Fruit fly (Drosophila melanogaster) whole organism, wandering third instar larva: ENCODE measurements around the gene CG45060.

Source experiments
- Abd-B ChIP-seq: fragments of >200 bp; optimal IDR thresholded peaks from 2 replicates; lab custom pipeline; 2017; ENCODE audit warnings: missing biosample characterization, missing genetic modification characterization
- CG32264 ChIP-seq: fragments of 200-800 bp; sonication (Bioruptor generic); optimal IDR thresholded peaks from 2 replicates; lab custom pipeline; 2016; ENCODE audit warnings: missing biosample characterization, missing genetic modification characterization
- CG9705 ChIP-seq: fragments of 200-800 bp; sonication (Bioruptor generic); optimal IDR thresholded peaks from 2 replicates; lab custom pipeline; 2018; ENCODE audit warnings: missing biosample characterization, mild to moderate bottlenecking, missing genetic modification characterization
- CrebA ChIP-seq: fragments of 200-800 bp; sonication (Bioruptor generic); optimal IDR thresholded peaks from 2 replicates; lab custom pipeline; 2016; ENCODE audit warnings: missing biosample characterization, mild to moderate bottlenecking, missing genetic modification characterization, borderline replicate concordance
- Dfd ChIP-seq: fragments of >200 bp; optimal IDR thresholded peaks from 2 replicates; lab custom pipeline; 2017; ENCODE audit warnings: missing biosample characterization, missing genetic modification characterization
- Dif ChIP-seq: fragments of 200-275, 200-300 bp; sonication (Bioruptor generic); optimal IDR thresholded peaks from 2 replicates; lab custom pipeline; 2018; ENCODE audit warnings: missing biosample characterization, missing genetic modification characterization; ENCODE audit not compliant: partially characterized antibody
- GATAd ChIP-seq: sonication (Bioruptor generic); optimal IDR thresholded peaks from 2 replicates; lab custom pipeline; 2016; ENCODE audit warnings: missing biosample characterization, missing genetic modification characterization
- HLH106 ChIP-seq: fragments of 200-800 bp; optimal IDR thresholded peaks from 3 replicates; lab custom pipeline; 2019; ENCODE audit warnings: missing biosample characterization, mild to moderate bottlenecking, missing genetic modification characterization, moderate library complexity
- Hnf4 ChIP-seq: fragments of 200-800 bp; sonication (Bioruptor generic); optimal IDR thresholded peaks from 2 replicates; lab custom pipeline; 2016; ENCODE audit warnings: missing biosample characterization, mild to moderate bottlenecking, missing genetic modification characterization
- Hr78 ChIP-seq: fragments of >200 bp; optimal IDR thresholded peaks from 2 replicates; lab custom pipeline; 2017; ENCODE audit warnings: missing biosample characterization, missing genetic modification characterization
- Hr83 ChIP-seq: fragments of 200-300 bp; sonication (Bioruptor generic); optimal IDR thresholded peaks from 2 replicates; lab custom pipeline; 2016; ENCODE audit warnings: missing biosample characterization, mild to moderate bottlenecking, missing genetic modification characterization, moderate library complexity; ENCODE audit not compliant: poor library complexity, severe bottlenecking
- Jra ChIP-seq: sonication (Bioruptor generic); optimal IDR thresholded peaks from 2 replicates; lab custom pipeline; 2016; ENCODE audit warnings: missing biosample characterization, missing genetic modification characterization
- Mio ChIP-seq: sonication (Bioruptor generic); optimal IDR thresholded peaks from 2 replicates; lab custom pipeline; 2016; ENCODE audit warnings: missing biosample characterization, missing genetic modification characterization
- Myc ChIP-seq: fragments of >200 bp; optimal IDR thresholded peaks from 2 replicates; lab custom pipeline; 2017
- N ChIP-seq: fragments of >200 bp; optimal IDR thresholded peaks from 2 replicates; lab custom pipeline; 2018; ENCODE audit warnings: missing biosample characterization, missing external identifiers, missing genetic modification characterization
- OdsH ChIP-seq: fragments of 200-800 bp; sonication (Bioruptor generic); optimal IDR thresholded peaks from 2 replicates; lab custom pipeline; 2016; ENCODE audit warnings: missing biosample characterization, mild to moderate bottlenecking, missing genetic modification characterization
- Rel ChIP-seq, 2 experiments: fragments of 200-800 bp; sonication (Bioruptor generic) in 1 of 2; optimal IDR thresholded peaks; 2 replicates in 1 of 2; 3 replicates in 1 of 2; lab custom pipeline; 2016 to 2019; ENCODE audit warnings: mild to moderate bottlenecking in 2 of 2, missing biosample characterization in 2 of 2, missing genetic modification characterization in 2 of 2, moderate library complexity in 1 of 2
- Sp1 ChIP-seq: fragments of 200-800 bp; sonication (Bioruptor generic); optimal IDR thresholded peaks from 3 replicates; lab custom pipeline; 2019; ENCODE audit warnings: missing biosample characterization, mild to moderate bottlenecking, missing genetic modification characterization, moderate library complexity
- Vsx2 ChIP-seq: fragments of 200-300, 225-300 bp; sonication (Bioruptor generic); optimal IDR thresholded peaks from 2 replicates; lab custom pipeline; 2018; ENCODE audit warnings: missing biosample characterization, missing genetic modification characterization; ENCODE audit not compliant: partially characterized antibody
- br ChIP-seq: fragments of 200-800 bp; sonication (Bioruptor generic); optimal IDR thresholded peaks from 2 replicates; lab custom pipeline; 2016; ENCODE audit warnings: missing biosample characterization, missing genetic modification characterization
- brk ChIP-seq: fragments of 200-800 bp; sonication (Bioruptor generic); optimal IDR thresholded peaks from 2 replicates; lab custom pipeline; 2016; ENCODE audit warnings: missing biosample characterization, mild to moderate bottlenecking, missing genetic modification characterization
- dl ChIP-seq, 2 experiments: fragments of 175-275, 200-275 bp in 1 of 2; fragments of 200-275 bp in 1 of 2; sonication (Bioruptor generic); optimal IDR thresholded peaks; lab custom pipeline; 2018; ENCODE audit warnings: mild to moderate bottlenecking in 2 of 2, missing biosample characterization in 2 of 2, missing genetic modification characterization in 2 of 2, moderate library complexity in 2 of 2; ENCODE audit not compliant: partially characterized antibody in 2 of 2, insufficient read depth in 1 of 2
- dmrt93B ChIP-seq: fragments of 200-800 bp; sonication (Bioruptor generic); optimal IDR thresholded peaks from 2 replicates; lab custom pipeline; 2018; ENCODE audit warnings: missing biosample characterization, mild to moderate bottlenecking, missing genetic modification characterization
- dsf ChIP-seq: sonication (Bioruptor generic); optimal IDR thresholded peaks from 2 replicates; lab custom pipeline; 2016; ENCODE audit warnings: missing biosample characterization, missing genetic modification characterization, borderline replicate concordance
- ey ChIP-seq: fragments of 200-800 bp; sonication (Bioruptor generic); optimal IDR thresholded peaks from 2 replicates; lab custom pipeline; 2016; ENCODE audit warnings: missing biosample characterization, missing genetic modification characterization
- foxo ChIP-seq, 2 experiments: fragments of 200-800 bp; sonication (Bioruptor generic); optimal IDR thresholded peaks; 2 replicates in 1 of 2; 3 replicates in 1 of 2; lab custom pipeline; 2016 to 2017; ENCODE audit warnings: missing biosample characterization in 2 of 2, missing genetic modification characterization in 2 of 2
- fru ChIP-seq: fragments of 200-800 bp; sonication (Bioruptor generic); optimal IDR thresholded peaks from 3 replicates; lab custom pipeline; 2016; ENCODE audit warnings: missing biosample characterization, mild to moderate bottlenecking, missing genetic modification characterization
- h ChIP-seq: fragments of 200-800 bp; sonication (Bioruptor generic); optimal IDR thresholded peaks from 3 replicates; lab custom pipeline; 2016; ENCODE audit warnings: missing biosample characterization, mild to moderate bottlenecking, missing genetic modification characterization
- jim ChIP-seq: fragments of 175-275, 200-325 bp; sonication (Bioruptor generic); optimal IDR thresholded peaks from 2 replicates; lab custom pipeline; 2016; ENCODE audit warnings: missing biosample characterization, mild to moderate bottlenecking, missing genetic modification characterization
- lola ChIP-seq: fragments of >200 bp; optimal IDR thresholded peaks from 2 replicates; lab custom pipeline; 2017; ENCODE audit warnings: missing biosample characterization, missing genetic modification characterization
- pan ChIP-seq: fragments of >200 bp; optimal IDR thresholded peaks from 2 replicates; lab custom pipeline; 2017
- psq ChIP-seq: fragments of 200-800 bp; sonication (Bioruptor generic); optimal IDR thresholded peaks from 3 replicates; lab custom pipeline; 2017; ENCODE audit warnings: missing biosample characterization, mild to moderate bottlenecking, missing genetic modification characterization, moderate library complexity
- rgr ChIP-seq: fragments of 200-800 bp; sonication (Bioruptor generic); optimal IDR thresholded peaks from 3 replicates; lab custom pipeline; 2016; ENCODE audit warnings: missing biosample characterization, mild to moderate bottlenecking, missing genetic modification characterization
- sage ChIP-seq: fragments of 200-800 bp; sonication (Bioruptor generic); optimal IDR thresholded peaks from 2 replicates; lab custom pipeline; 2016; ENCODE audit warnings: missing biosample characterization, mild to moderate bottlenecking, missing genetic modification characterization
- sv ChIP-seq: fragments of 200-800 bp; sonication (Bioruptor generic); optimal IDR thresholded peaks from 3 replicates; lab custom pipeline; 2016; ENCODE audit warnings: missing biosample characterization, missing genetic modification characterization
- tai ChIP-seq: sonication (Bioruptor generic); optimal IDR thresholded peaks from 2 replicates; lab custom pipeline; 2016; ENCODE audit warnings: missing biosample characterization, missing genetic modification characterization
- usp ChIP-seq: fragments of >200 bp; optimal IDR thresholded peaks from 2 replicates; lab custom pipeline; 2017; ENCODE audit warnings: missing biosample characterization, missing genetic modification characterization
- woc ChIP-seq: sonication (Bioruptor generic); optimal IDR thresholded peaks from 2 replicates; lab custom pipeline; 2016; ENCODE audit warnings: missing biosample characterization, mild to moderate bottlenecking, missing genetic modification characterization

Gene CG45060

dm6 chrX:9897599-9897998 lies 29.2 kb upstream of the CG45060 start:
- no peak for TF ChIP-seq CG9705
- TF ChIP-seq woc (GFP tag; lab: Kevin White, UChicago): no peak
- no peak for TF ChIP-seq Dfd (GFP tag; lab: Kevin White, UChicago)
- TF ChIP-seq Mio (GFP tag; lab: Kevin White, UChicago): no peak
- TF ChIP-seq tai (GFP tag; lab: Kevin White, UChicago): no peak
- no peak for TF ChIP-seq pan
- no peak for TF ChIP-seq Hr83 (GFP tag; lab: Kevin White, UChicago)
- TF ChIP-seq CG32264: no peak
- no peak for TF ChIP-seq usp
- no peak for TF ChIP-seq brk (GFP tag; lab: Kevin White, UChicago)
- TF ChIP-seq HLH106 (tag; lab: Kevin White, UChicago): no peak
- no peak for TF ChIP-seq Vsx2 (GFP tag; lab: Kevin White, UChicago)
- no peak for TF ChIP-seq dmrt93B (GFP tag; lab: Kevin White, UChicago)
- TF ChIP-seq dsf (GFP tag; lab: Kevin White, UChicago): no peak
- TF ChIP-seq CrebA (GFP tag; lab: Kevin White, UChicago): no peak
- TF ChIP-seq foxo (GFP tag; optimal IDR thresholded peaks at IDR 0.05; lab: Kevin White, UChicago): no peak
- no peak for TF ChIP-seq GATAd (GFP tag; lab: Kevin White, UChicago)
- TF ChIP-seq, all 38 proteins: peak for 0

- TF ChIP-seq N (GFP tag; lab: Kevin White, UChicago) (no peak), Vsx2 (GFP tag; lab: Kevin White, UChicago) (no peak), brk (GFP tag; lab: Kevin White, UChicago) (no peak), woc (GFP tag; lab: Kevin White, UChicago) (peak; percentile 27), Jra (GFP tag; lab: Kevin White, UChicago) (no peak), tai (GFP tag; lab: Kevin White, UChicago) (peak; percentile 4), CG9705 (no peak), Hr78 (no peak), dmrt93B (GFP tag; lab: Kevin White, UChicago) (peak; percentile 1), usp (no peak), Mio (GFP tag; lab: Kevin White, UChicago) (no peak), psq (GFP tag; lab: Kevin White, UChicago) (peak; percentile 57), rgr (peak; percentile 64), sv (GFP tag; lab: Kevin White, UChicago) (no peak), Rel (GFP tag; optimal IDR thresholded peaks at IDR 0.05; lab: Kevin White, UChicago) (no peak), Rel (tag; optimal IDR thresholded peaks at IDR 0.05; lab: Kevin White, UChicago) (no peak), Hr83 (GFP tag; lab: Kevin White, UChicago) (no peak), lola (GFP tag; lab: Kevin White, UChicago) (no peak), sage (GFP tag; lab: Kevin White, UChicago) (no peak), h (GFP tag; lab: Kevin White, UChicago) (peak; percentile 74), OdsH (peak; percentile 55), fru (GFP tag; lab: Kevin White, UChicago) (peak; percentile 62), Sp1 (GFP tag; lab: Kevin White, UChicago) (peak; percentile 61), Dfd (GFP tag; lab: Kevin White, UChicago) (no peak), dsf (GFP tag; lab: Kevin White, UChicago) (no peak), CrebA (GFP tag; lab: Kevin White, UChicago) (no peak), GATAd (GFP tag; lab: Kevin White, UChicago) (no peak), CG32264 (no peak), jim (GFP tag; lab: Kevin White, UChicago) (no peak), Abd-B (GFP tag; lab: Kevin White, UChicago) (no peak), dl (GFP tag; optimal IDR thresholded peaks at IDR 0.05; lab: Kevin White, UChicago; ENCODE audit: insufficient read depth in 1 of 2, partially characterized antibody in 2 of 2) (no peak), br (GFP tag; lab: Kevin White, UChicago) (peak; percentile 41), Myc (lab: Kevin White, UChicago) (no peak), HLH106 (tag; lab: Kevin White, UChicago) (peak; percentile 66), foxo (GFP tag; optimal IDR thresholded peaks at IDR 0.05; lab: Kevin White, UChicago) (peak in 1 of 2 experiments; percentile 68), pan (no peak), ey (GFP tag; lab: Kevin White, UChicago) (peak; percentile 62), Dif (no peak), Hnf4 (peak; percentile 57)
Measured at dm6 chrX:9892834-9893233, 24.5 kb upstream of the CG45060 start.
